Worm (Caenorhabditis elegans): ENCODE data around the gene igcm-3.

DNA sequence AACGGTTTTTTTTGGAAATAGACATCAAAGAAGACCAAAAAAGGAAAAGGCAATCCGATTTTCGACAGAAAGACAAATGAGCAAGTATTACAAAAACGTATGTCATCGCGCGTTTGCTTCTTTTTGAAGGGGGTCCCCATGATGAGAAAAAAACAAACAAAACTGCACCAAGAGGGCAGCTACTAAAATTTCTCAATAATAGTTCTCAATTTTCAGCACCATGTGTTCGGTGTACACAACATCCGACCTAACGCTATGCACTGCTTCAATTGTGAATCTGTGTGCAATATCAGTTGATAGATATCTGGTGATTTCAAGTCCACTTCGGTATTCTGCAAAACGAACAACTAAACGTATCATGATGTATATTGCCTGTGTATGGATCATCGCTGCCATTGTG, 31.1 kb downstream of the igcm-3 start:
- no peak for TF ChIP-seq pag-3 (tag; optimal IDR thresholded peaks at IDR 0.05; ENCODE audit: borderline replicate concordance)
- no peak for TF ChIP-seq fkh-10 (GFP tag; optimal IDR thresholded peaks at IDR 0.05)
- TF ChIP-seq pqm-1 (tag; optimal IDR thresholded peaks at IDR 0.05) = no peak
- no peak for TF ChIP-seq dve-1 (tag; optimal IDR thresholded peaks at IDR 0.05)
- no peak for TF ChIP-seq nhr-232 (tag; optimal IDR thresholded peaks at IDR 0.05)
- TF ChIP-seq ama-1 (optimal IDR thresholded peaks at IDR 0.05) = no peak
- no peak for TF ChIP-seq hlh-13 (GFP tag; optimal IDR thresholded peaks at IDR 0.05)
- TF ChIP-seq nhr-11 (tag; optimal IDR thresholded peaks at IDR 0.05) = no peak
- TF ChIP-seq F13H6.1 (tag; optimal IDR thresholded peaks at IDR 0.05) = no peak
- TF ChIP-seq ceh-48 (tag; optimal IDR thresholded peaks at IDR 0.05) = no peak
- TF ChIP-seq dmd-4 (tag; optimal IDR thresholded peaks at IDR 0.05; ENCODE audit: borderline replicate concordance) = no peak
- TF ChIP-seq unc-86 (tag; optimal IDR thresholded peaks at IDR 0.05) = no peak
